Fruit fly (Drosophila melanogaster) whole organism, pupa: Measurements from ENCODE around the gene CG33796.

Experiments
- CG10348 ChIP-seq: fragments of 200-800 bp; sonication (Bioruptor generic); IDR thresholded peaks from 2 replicates; pipeline ENCODE4 v1.3.6; 2022; ENCODE audit warnings: missing biosample characterization, missing genetic modification characterization
- CG12605 ChIP-seq: fragments of 200-800 bp; sonication (Bioruptor generic); IDR thresholded peaks from 2 replicates; pipeline ENCODE4 v1.3.6; 2022; ENCODE audit warnings: missing biosample characterization, missing genetic modification characterization
- CG13204 ChIP-seq: fragments of 200-800 bp; sonication (Bioruptor generic); optimal IDR thresholded peaks from 2 replicates; lab custom pipeline; 2018; ENCODE audit warnings: missing biosample characterization, mild to moderate bottlenecking, missing genetic modification characterization, moderate library complexity
- CG17806 ChIP-seq: fragments of 200-800 bp; sonication (Bioruptor generic); optimal IDR thresholded peaks from 2 replicates; lab custom pipeline; 2018; ENCODE audit warnings: missing biosample characterization, mild to moderate bottlenecking, missing genetic modification characterization, moderate library complexity
- CG4496 ChIP-seq: fragments of 200-800 bp; sonication (Bioruptor generic); IDR thresholded peaks from 3 replicates; pipeline ENCODE4 v1.3.6; 2022; ENCODE audit warnings: missing biosample characterization, missing genetic modification characterization
- CG8159 ChIP-seq: fragments of 200-800 bp; sonication (Bioruptor generic); optimal IDR thresholded peaks from 3 replicates; lab custom pipeline; 2018; ENCODE audit warnings: missing biosample characterization, mild to moderate bottlenecking, missing genetic modification characterization, moderate library complexity
- D1 ChIP-seq: fragments of 200-800 bp; sonication (Bioruptor generic); optimal IDR thresholded peaks from 2 replicates; lab custom pipeline; 2018; ENCODE audit warnings: missing biosample characterization, mild to moderate bottlenecking, missing genetic modification characterization, moderate library complexity
- EcR ChIP-seq: fragments of 200-800 bp; sonication (Bioruptor generic); optimal IDR thresholded peaks from 3 replicates; lab custom pipeline; 2019; ENCODE audit warnings: missing biosample characterization, missing genetic modification characterization, mild to moderate bottlenecking, moderate library complexity, missing genetic modification reagents
- Pif1A ChIP-seq: fragments of 200-800 bp; sonication (Bioruptor generic); optimal IDR thresholded peaks from 3 replicates; lab custom pipeline; 2016; ENCODE audit warnings: missing biosample characterization, missing genetic modification characterization
- fd96Ca ChIP-seq: fragments of 200-800 bp; sonication (Bioruptor generic); IDR thresholded peaks from 3 replicates; pipeline ENCODE4 v1.3.6; 2022; ENCODE audit warnings: missing biosample characterization, missing genetic modification characterization

DNA sequence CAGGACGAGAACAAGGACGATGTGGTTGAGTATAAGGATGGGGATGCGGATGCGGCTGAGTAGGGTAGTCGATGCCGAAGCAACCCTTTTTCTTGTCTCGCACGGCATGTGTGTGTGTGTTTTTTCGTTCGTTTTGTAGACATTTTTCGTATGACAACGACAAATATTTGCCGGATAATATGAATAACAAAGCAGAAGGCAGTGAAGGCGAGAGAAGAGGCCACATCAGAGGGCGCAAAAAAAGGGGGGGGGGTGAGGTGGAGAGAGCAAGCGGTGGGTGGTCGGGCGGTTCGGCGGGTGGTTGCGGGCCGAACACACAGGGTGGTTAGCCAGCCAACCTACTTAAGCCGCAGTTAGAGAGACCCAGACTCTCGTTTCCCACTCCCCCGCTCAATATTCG is 2.5 kb upstream of the CG33796 start:
- TF ChIP-seq CG17806 (tag; lab: Kevin White, UChicago), result no peak
- no peak for TF ChIP-seq CG10348
- TF ChIP-seq CG13204 (GFP tag; lab: Kevin White, UChicago), result no peak
- no peak for TF ChIP-seq CG4496
- no peak for TF ChIP-seq EcR (GFP tag; lab: Kevin White, UChicago)
- TF ChIP-seq CG12605 (GFP tag; lab: Robert Waterston, UW), result no peak
- TF ChIP-seq D1, result no peak
- no peak for TF ChIP-seq Pif1A (GFP tag; lab: Kevin White, UChicago)
- no peak for TF ChIP-seq fd96Ca (GFP tag; lab: Robert Waterston, UW)
- no peak for TF ChIP-seq CG8159 (tag; lab: Kevin White, UChicago)
